Fruit fly (Drosophila melanogaster): ENCODE results near the gene jdp.

dm6 chr3R:30470690-30471089 lies 56.1 kb downstream of the jdp start:
- TF ChIP-seq h (optimal IDR thresholded peaks at IDR 0.05) (no peak), psq (optimal IDR thresholded peaks at IDR 0.05) (no peak)
